Fruit fly (Drosophila melanogaster) whole organism, prepupa: Measurements from ENCODE around the gene SdhD.

Source experiments
- Blimp-1 ChIP-seq: fragments of 200-800 bp; sonication (Bioruptor generic); optimal IDR thresholded peaks from 3 replicates; lab custom pipeline; 2017; ENCODE audit warnings: missing biosample characterization, missing genetic modification characterization, mild to moderate bottlenecking, moderate library complexity, missing genetic modification reagents
- CG10631 ChIP-seq: fragments of 200-800 bp; sonication (Bioruptor generic); optimal IDR thresholded peaks from 2 replicates; lab custom pipeline; 2016; ENCODE audit warnings: missing biosample characterization, missing genetic modification characterization
- CG10669 ChIP-seq: fragments of 200-800 bp; sonication (Bioruptor generic); optimal IDR thresholded peaks from 3 replicates; lab custom pipeline; 2018; ENCODE audit warnings: missing biosample characterization, mild to moderate bottlenecking, missing genetic modification characterization, moderate library complexity
- CG11294 ChIP-seq: fragments of 200-800 bp; sonication (Bioruptor generic); IDR thresholded peaks from 2 replicates; pipeline ENCODE4 v1.3.6; 2022; ENCODE audit warnings: missing biosample characterization, missing genetic modification characterization
- CG11762 ChIP-seq: fragments of 200-800 bp; sonication (Bioruptor generic); optimal IDR thresholded peaks from 3 replicates; lab custom pipeline; 2016; ENCODE audit warnings: missing biosample characterization, missing genetic modification characterization; ENCODE audit not compliant: insufficient read depth
- CG11902 ChIP-seq: fragments of 200-800 bp; sonication (Bioruptor generic); optimal IDR thresholded peaks from 3 replicates; lab custom pipeline; 2016; ENCODE audit warnings: missing biosample characterization, missing genetic modification characterization
- CG15336 ChIP-seq: fragments of 200-800 bp; sonication (Bioruptor generic); IDR thresholded peaks from 2 replicates; pipeline ENCODE4 v1.3.6; 2022; ENCODE audit warnings: missing biosample characterization, missing genetic modification characterization
- CG1621 ChIP-seq: fragments of 200-800 bp; sonication (Bioruptor generic); optimal IDR thresholded peaks from 3 replicates; lab custom pipeline; 2018; ENCODE audit warnings: missing biosample characterization, mild to moderate bottlenecking, missing genetic modification characterization
- CG16779 ChIP-seq: fragments of 200-800 bp; sonication (Bioruptor generic); optimal IDR thresholded peaks from 3 replicates; lab custom pipeline; 2017; ENCODE audit warnings: missing biosample characterization, mild to moderate bottlenecking, missing genetic modification characterization
- CG31627 ChIP-seq: fragments of 200-800 bp; sonication (Bioruptor generic); optimal IDR thresholded peaks from 3 replicates; lab custom pipeline; 2016; ENCODE audit warnings: missing biosample characterization, missing genetic modification characterization
- CG32006 ChIP-seq: fragments of 200-800 bp; sonication (Bioruptor generic); optimal IDR thresholded peaks from 3 replicates; lab custom pipeline; 2017; ENCODE audit warnings: missing biosample characterization, mild to moderate bottlenecking, missing genetic modification characterization
- CG3919 ChIP-seq: fragments of 200-800 bp; sonication (Bioruptor generic); optimal IDR thresholded peaks from 3 replicates; lab custom pipeline; 2016; ENCODE audit warnings: missing biosample characterization, missing genetic modification characterization
- CG6163 ChIP-seq: fragments of 200-800 bp; sonication (Bioruptor generic); IDR thresholded peaks from 3 replicates; pipeline ENCODE4 v1.3.6; 2022; ENCODE audit warnings: missing biosample characterization, missing genetic modification characterization
- CG6276 ChIP-seq: fragments of 200-800 bp; sonication (Bioruptor generic); optimal IDR thresholded peaks from 2 replicates; lab custom pipeline; 2017; ENCODE audit warnings: missing biosample characterization, mild to moderate bottlenecking, missing genetic modification characterization
- CG6792 ChIP-seq: fragments of 200-800 bp; sonication (Bioruptor generic); optimal IDR thresholded peaks from 3 replicates; lab custom pipeline; 2016; ENCODE audit warnings: missing biosample characterization, missing genetic modification characterization
- CG6854 ChIP-seq: fragments of 200-800 bp; sonication (Bioruptor generic); optimal IDR thresholded peaks from 2 replicates; lab custom pipeline; 2017; ENCODE audit warnings: missing biosample characterization, mild to moderate bottlenecking, missing genetic modification characterization
- CG7368 ChIP-seq: fragments of 200-800 bp; sonication (Bioruptor generic); optimal IDR thresholded peaks from 3 replicates; lab custom pipeline; 2016; ENCODE audit warnings: missing biosample characterization, missing genetic modification characterization
- CG8319 ChIP-seq: fragments of 200-800 bp; sonication (Bioruptor generic); optimal IDR thresholded peaks from 3 replicates; lab custom pipeline; 2016; ENCODE audit warnings: missing biosample characterization, missing genetic modification characterization
- Eip75B ChIP-seq: fragments of 200-800 bp; sonication (Bioruptor generic); optimal IDR thresholded peaks from 3 replicates; lab custom pipeline; 2016; ENCODE audit warnings: missing biosample characterization, missing genetic modification characterization
- Eip78C ChIP-seq: fragments of 200-800 bp; sonication (Bioruptor generic); peaks from one replicate; lab custom pipeline; 2016; ENCODE audit warnings: missing biosample characterization, missing genetic modification characterization
- Eip93F ChIP-seq: fragments of 200-800 bp; sonication (Bioruptor generic); optimal IDR thresholded peaks from 2 replicates; lab custom pipeline; 2016; ENCODE audit warnings: missing biosample characterization, mild to moderate bottlenecking, missing genetic modification characterization
- Gug ChIP-seq: fragments of 200-800 bp; sonication (Bioruptor generic); IDR thresholded peaks from 2 replicates; pipeline ENCODE4 v1.3.6; 2022; ENCODE audit warnings: missing biosample characterization, missing genetic modification characterization
- Hr38 ChIP-seq: sonication (Bioruptor generic); optimal IDR thresholded peaks from 2 replicates; lab custom pipeline; 2016; ENCODE audit warnings: missing biosample characterization, missing genetic modification characterization
- Hr39 ChIP-seq: fragments of 200-800 bp; sonication (Bioruptor generic); optimal IDR thresholded peaks from 2 replicates; lab custom pipeline; 2016; ENCODE audit warnings: missing biosample characterization, missing genetic modification characterization
- Hr4 ChIP-seq: fragments of 200-800 bp; sonication (Bioruptor generic); optimal IDR thresholded peaks from 3 replicates; lab custom pipeline; 2016; ENCODE audit warnings: missing biosample characterization, missing genetic modification characterization
- Lpt ChIP-seq: fragments of 200-800 bp; sonication (Bioruptor generic); optimal IDR thresholded peaks from 3 replicates; lab custom pipeline; 2016; ENCODE audit warnings: missing biosample characterization, missing genetic modification characterization
- OdsH ChIP-seq: fragments of 200-800 bp; sonication (Bioruptor generic); optimal IDR thresholded peaks from 3 replicates; lab custom pipeline; 2016; ENCODE audit warnings: missing biosample characterization, missing genetic modification characterization
- Sox102F ChIP-seq: fragments of 200-800 bp; sonication (Bioruptor generic); optimal IDR thresholded peaks from 2 replicates; lab custom pipeline; 2016; ENCODE audit warnings: missing biosample characterization, mild to moderate bottlenecking, missing genetic modification characterization
- Sox14 ChIP-seq: fragments of 200-800 bp; sonication (Bioruptor generic); optimal IDR thresholded peaks from 3 replicates; lab custom pipeline; 2016; ENCODE audit warnings: missing biosample characterization, missing genetic modification characterization
- Sox15 ChIP-seq: fragments of 200-800 bp; sonication (Bioruptor generic); optimal IDR thresholded peaks from 3 replicates; lab custom pipeline; 2016; ENCODE audit warnings: missing biosample characterization, missing genetic modification characterization
- achi ChIP-seq: fragments of 200-800 bp; sonication (Bioruptor generic); optimal IDR thresholded peaks from 3 replicates; lab custom pipeline; 2016; ENCODE audit warnings: missing biosample characterization, missing genetic modification characterization
- cyc ChIP-seq: fragments of 200-800 bp; sonication (Bioruptor generic); optimal IDR thresholded peaks from 3 replicates; lab custom pipeline; 2016; ENCODE audit warnings: missing biosample characterization, missing genetic modification characterization
- dsx ChIP-seq: fragments of 200-800 bp; optimal IDR thresholded peaks from 3 replicates; lab custom pipeline; 2019; ENCODE audit warnings: missing biosample characterization, mild to moderate bottlenecking, missing genetic modification characterization, moderate library complexity; ENCODE audit not compliant: poor library complexity, severe bottlenecking
- eg ChIP-seq: fragments of 200-800 bp; sonication (Bioruptor generic); IDR thresholded peaks from 3 replicates; pipeline ENCODE4 v1.3.6; 2022; ENCODE audit warnings: missing biosample characterization, missing genetic modification characterization
- esn ChIP-seq: fragments of 200-800 bp; sonication (Bioruptor generic); optimal IDR thresholded peaks from 2 replicates; lab custom pipeline; 2016; ENCODE audit warnings: missing biosample characterization, mild to moderate bottlenecking, missing genetic modification characterization, moderate library complexity
- fd59A ChIP-seq: fragments of 200-800 bp; sonication (Bioruptor generic); optimal IDR thresholded peaks from 2 replicates; lab custom pipeline; 2017; ENCODE audit warnings: missing biosample characterization, mild to moderate bottlenecking, missing genetic modification characterization, missing genetic modification reagents
- fd85E ChIP-seq: fragments of 200-800 bp; sonication (Bioruptor generic); optimal IDR thresholded peaks from 3 replicates; lab custom pipeline; 2016; ENCODE audit warnings: missing biosample characterization, missing genetic modification characterization
- lz ChIP-seq: fragments of 200-800 bp; sonication (Bioruptor generic); optimal IDR thresholded peaks from 3 replicates; lab custom pipeline; 2016; ENCODE audit warnings: missing biosample characterization, missing genetic modification characterization
- net ChIP-seq: fragments of 200-800 bp; sonication (Bioruptor generic); optimal IDR thresholded peaks from 3 replicates; lab custom pipeline; 2016; ENCODE audit warnings: missing biosample characterization, missing genetic modification characterization
- pdm3 ChIP-seq: fragments of 200-800 bp; sonication (Bioruptor generic); optimal IDR thresholded peaks from 3 replicates; lab custom pipeline; 2016; ENCODE audit warnings: missing biosample characterization, missing genetic modification characterization
- salr ChIP-seq, 2 experiments: fragments of 200-800 bp; sonication (Bioruptor generic); optimal IDR thresholded peaks; 3 replicates each; lab custom pipeline; 2016 to 2018; ENCODE audit warnings: missing biosample characterization in 2 of 2, missing genetic modification characterization in 2 of 2, mild to moderate bottlenecking in 1 of 2
- spab ChIP-seq: fragments of 200-800 bp; sonication (Bioruptor generic); optimal IDR thresholded peaks from 2 replicates; lab custom pipeline; 2017; ENCODE audit warnings: missing biosample characterization, mild to moderate bottlenecking, missing genetic modification characterization, missing genetic modification reagents
- ss ChIP-seq, 2 experiments: fragments of 200-800 bp; sonication (Bioruptor generic); optimal IDR thresholded peaks; 2 replicates in 1 of 2; 3 replicates in 1 of 2; lab custom pipeline; 2017 to 2018; ENCODE audit warnings: mild to moderate bottlenecking in 2 of 2, missing biosample characterization in 2 of 2, missing genetic modification characterization in 2 of 2, moderate library complexity in 1 of 2
- topi ChIP-seq: fragments of 200-800 bp; sonication (Bioruptor generic); optimal IDR thresholded peaks from 3 replicates; lab custom pipeline; 2016; ENCODE audit warnings: missing biosample characterization, missing genetic modification characterization
- vri ChIP-seq: fragments of 200-800 bp; sonication (Bioruptor generic); optimal IDR thresholded peaks from 3 replicates; lab custom pipeline; 2016; ENCODE audit warnings: missing biosample characterization, mild to moderate bottlenecking, missing genetic modification characterization

The SdhD gene

dm6 chr3R:23786768-23787631 is 26.6 kb upstream of the SdhD start (continued):
- no peak for TF ChIP-seq CG11902 (GFP tag; lab: Kevin White, UChicago)
- TF ChIP-seq CG8319 (GFP tag; lab: Kevin White, UChicago) = no peak
- TF ChIP-seq Eip78C (GFP tag; lab: Kevin White, UChicago) = peak; percentile 96
- no peak for TF ChIP-seq Sox102F (GFP tag; lab: Kevin White, UChicago)
- TF ChIP-seq vri (GFP tag; lab: Kevin White, UChicago) = no peak
- peak; percentile 49; the same call in 1 of the 2 replicates for TF ChIP-seq CG11294
- peak; percentile 7 to 27 for TF ChIP-seq salr (GFP tag; optimal IDR thresholded peaks at IDR 0.05; lab: Kevin White, UChicago)
- TF ChIP-seq CG10669 = peak; percentile 40
- TF ChIP-seq fd59A (GFP tag; lab: Kevin White, UChicago) = peak; percentile 35
- TF ChIP-seq spab (GFP tag; lab: Kevin White, UChicago) = peak; percentile 35
- no peak for TF ChIP-seq fd85E (GFP tag; lab: Kevin White, UChicago)
- peak; percentile 83 for TF ChIP-seq CG3919 (GFP tag; lab: Kevin White, UChicago)
- TF ChIP-seq CG6276 (GFP tag; lab: Kevin White, UChicago) = peak; percentile 46
- TF ChIP-seq eg = peak; percentile 73
- no peak for TF ChIP-seq CG31627 (GFP tag; lab: Kevin White, UChicago)
- TF ChIP-seq Sox15 (GFP tag; lab: Kevin White, UChicago) = no peak
- TF ChIP-seq net (GFP tag; lab: Kevin White, UChicago) = peak; percentile 44
- no peak for TF ChIP-seq CG6854 (GFP tag; lab: Kevin White, UChicago)
- peak; percentile 88 for TF ChIP-seq dsx (GFP tag; lab: Kevin White, UChicago)
- TF ChIP-seq CG15336 (GFP tag; lab: Robert Waterston, UW) = peak; percentile 13; the same call in 1 of the 2 replicates
- TF ChIP-seq CG6792 (GFP tag; lab: Kevin White, UChicago) = no peak
- peak; percentile 25 for TF ChIP-seq Hr4 (GFP tag; lab: Kevin White, UChicago)
- peak; percentile 12 for TF ChIP-seq pdm3 (GFP tag; lab: Kevin White, UChicago)
- peak; percentile 12 for TF ChIP-seq lz
- TF ChIP-seq CG11762 = peak; percentile 20
- peak; percentile 20 for TF ChIP-seq Sox14 (GFP tag; lab: Kevin White, UChicago)
- TF ChIP-seq OdsH (GFP tag; lab: Kevin White, UChicago) = peak; percentile 24
- TF ChIP-seq Lpt = no peak
- peak; percentile 42 for TF ChIP-seq Eip75B
- no peak for TF ChIP-seq esn
- TF ChIP-seq CG32006 = peak; percentile 50
- peak; percentile 29 for TF ChIP-seq cyc (GFP tag; lab: Kevin White, UChicago)
- peak; percentile 34 for TF ChIP-seq CG10631 (GFP tag; lab: Kevin White, UChicago)
- TF ChIP-seq CG1621 (tag; lab: Kevin White, UChicago) = peak; percentile 18
- TF ChIP-seq CG6163 (GFP tag; lab: Robert Waterston, UW) = peak; percentile 85
- no peak for TF ChIP-seq Blimp-1 (GFP tag; lab: Kevin White, UChicago)

dm6 chr3R:23784925-23785680 is 24.7 kb upstream of the SdhD start:
- peak; percentile 16 for TF ChIP-seq CG3919 (GFP tag; lab: Kevin White, UChicago)
- TF ChIP-seq CG11294 = no peak
- TF ChIP-seq CG11902 (GFP tag; lab: Kevin White, UChicago) = no peak
- TF ChIP-seq pdm3 (GFP tag; lab: Kevin White, UChicago) = no peak
- peak; percentile 26 for TF ChIP-seq spab (GFP tag; lab: Kevin White, UChicago)
- no peak for TF ChIP-seq topi (GFP tag; lab: Kevin White, UChicago)
- no peak for TF ChIP-seq CG6854 (GFP tag; lab: Kevin White, UChicago)
- no peak for TF ChIP-seq Eip78C (GFP tag; lab: Kevin White, UChicago)
- TF ChIP-seq CG7368 (GFP tag; lab: Kevin White, UChicago) = no peak
- TF ChIP-seq CG6276 (GFP tag; lab: Kevin White, UChicago) = peak; percentile 38
- no peak for TF ChIP-seq CG1621 (tag; lab: Kevin White, UChicago)
- TF ChIP-seq CG10631 (GFP tag; lab: Kevin White, UChicago) = no peak
- TF ChIP-seq Hr38 (GFP tag; lab: Kevin White, UChicago) = no peak
- TF ChIP-seq Sox14 (GFP tag; lab: Kevin White, UChicago) = no peak
- TF ChIP-seq achi = no peak
- TF ChIP-seq ss (GFP tag; optimal IDR thresholded peaks at IDR 0.05; lab: Kevin White, UChicago) = peak; percentile 36 to 56
- TF ChIP-seq Eip93F = no peak
- peak; percentile 91 for TF ChIP-seq Blimp-1 (GFP tag; lab: Kevin White, UChicago)
- no peak for TF ChIP-seq OdsH (GFP tag; lab: Kevin White, UChicago)
- TF ChIP-seq Sox15 (GFP tag; lab: Kevin White, UChicago) = no peak
- no peak for TF ChIP-seq Gug (GFP tag; lab: Robert Waterston, UW)
- TF ChIP-seq CG32006 = no peak
- no peak for TF ChIP-seq Eip75B
- TF ChIP-seq CG16779 (tag; lab: Kevin White, UChicago) = no peak
- no peak for TF ChIP-seq Hr39
- TF ChIP-seq fd59A (GFP tag; lab: Kevin White, UChicago) = no peak
